Fruit fly (Drosophila melanogaster): ENCODE results near the gene TTLL3A.

Gene TTLL3A

dm6 chr2L:6708997-6709662 lies 30.9 kb downstream of the TTLL3A start, which contains the start of gene Tsp (continued):
- TF ChIP-seq CG8359 (GFP tag; optimal IDR thresholded peaks at IDR 0.05; ENCODE audit: borderline replicate concordance) (peak; percentile 7), Dip3 (GFP tag; optimal IDR thresholded peaks at IDR 0.05) (no peak), ind (GFP tag; optimal IDR thresholded peaks at IDR 0.05) (no peak), CG13894 (tag; optimal IDR thresholded peaks at IDR 0.05) (peak; percentile 13), zfh1 (GFP tag; IDR thresholded peaks at IDR 0.05) (no peak), zfh2 (GFP tag; optimal IDR thresholded peaks at IDR 0.05) (no peak), otp (GFP tag; IDR thresholded peaks at IDR 0.05) (0 out of 3 replicates have a peak, but pooled peaks have one; percentile 4), Nf-YB (GFP tag; optimal IDR thresholded peaks at IDR 0.05) (no peak), CG5245 (GFP tag; optimal IDR thresholded peaks at IDR 0.05) (no peak), CHES-1-like (GFP tag; optimal IDR thresholded peaks at IDR 0.05) (no peak), bbx (GFP tag; IDR thresholded peaks at IDR 0.05; ENCODE audit: partially characterized antibody) (no peak), pfk (GFP tag; optimal IDR thresholded peaks at IDR 0.05) (no peak), stc (GFP tag; IDR thresholded peaks at IDR 0.05) (no peak), gfzf (GFP tag; optimal IDR thresholded peaks at IDR 0.05) (peak; percentile 32), CG6683 (GFP tag; optimal IDR thresholded peaks at IDR 0.05) (no peak), CG6791 (GFP tag; IDR thresholded peaks at IDR 0.05; ENCODE audit: partially characterized antibody) (no peak), CG6175 (GFP tag; IDR thresholded peaks at IDR 0.05) (no peak), CG11093 (GFP tag; IDR thresholded peaks at IDR 0.05) (no peak), org-1 (GFP tag; optimal IDR thresholded peaks at IDR 0.05) (no peak), az2 (GFP tag; optimal IDR thresholded peaks at IDR 0.05) (no peak), CG3847 (GFP tag; IDR thresholded peaks at IDR 0.05) (no peak), CG31441 (GFP tag; IDR thresholded peaks at IDR 0.05) (0 out of 2 replicates have a peak, but pooled peaks have one; percentile 10), Tbp (GFP tag; optimal IDR thresholded peaks at IDR 0.05) (no peak), CG12769 (tag; optimal IDR thresholded peaks at IDR 0.05) (peak; percentile 82), Six4 (GFP tag; optimal IDR thresholded peaks at IDR 0.05) (no peak), kah (GFP tag; optimal IDR thresholded peaks at IDR 0.05) (peak; percentile 90), lov (optimal IDR thresholded peaks at IDR 0.05) (no peak), lov (GFP tag; IDR thresholded peaks at IDR 0.05) (no peak), CG2129 (GFP tag; IDR thresholded peaks at IDR 0.05; ENCODE audit: partially characterized antibody) (no peak), sob (GFP tag; IDR thresholded peaks at IDR 0.05) (no peak), CG10543 (GFP tag; optimal IDR thresholded peaks at IDR 0.05) (no peak), BtbVII (GFP tag; optimal IDR thresholded peaks at IDR 0.05) (no peak), Pdp1 (GFP tag; optimal IDR thresholded peaks at IDR 0.05) (peak in 1 of 2 experiments; percentile 54), CG12942 (GFP tag; optimal IDR thresholded peaks at IDR 0.05) (no peak), Elba2 (GFP tag; optimal IDR thresholded peaks at IDR 0.05) (no peak), Nf-YA (GFP tag; IDR thresholded peaks at IDR 0.05) (no peak), lilli (GFP tag; optimal IDR thresholded peaks at IDR 0.05) (no peak), CG42726 (GFP tag; IDR thresholded peaks at IDR 0.05; ENCODE audit: partially characterized antibody) (0 out of 2 replicates have a peak, but pooled peaks have one; percentile 47), gcm2 (GFP tag; optimal IDR thresholded peaks at IDR 0.05) (no peak), CG34422 (GFP tag; IDR thresholded peaks at IDR 0.05) (peak; percentile 48; the same call in 1 of the 3 replicates), CG7745 (tag; optimal IDR thresholded peaks at IDR 0.05) (no peak), D19B (GFP tag; optimal IDR thresholded peaks at IDR 0.05) (no peak), CG15011 (GFP tag; optimal IDR thresholded peaks at IDR 0.05) (no peak), yki (optimal IDR thresholded peaks at IDR 0.05) (no peak), cad (GFP tag; optimal IDR thresholded peaks at IDR 0.05) (no peak), CG2678 (tag; optimal IDR thresholded peaks at IDR 0.05) (peak; percentile 8), Mrtf (GFP tag; IDR thresholded peaks at IDR 0.05) (no peak), NfI (GFP tag; optimal IDR thresholded peaks at IDR 0.05) (no peak), CG14441 (GFP tag; IDR thresholded peaks at IDR 0.05) (no peak), CG3163 (GFP tag; optimal IDR thresholded peaks at IDR 0.05) (no peak), Ets97D (GFP tag; optimal IDR thresholded peaks at IDR 0.05) (peak; percentile 25)
